Fruit fly (Drosophila melanogaster) whole organism, pupa: ENCODE measurements around the gene Pldn.
A peak's percentile ranks its signal among the peaks of the same experiment; 100 is the strongest.

ENCODE experiments used
- CG10348 ChIP-seq: fragments of 200-800 bp; sonication (Bioruptor generic); IDR thresholded peaks from 2 replicates; pipeline ENCODE4 v1.3.6; 2022; ENCODE audit warnings: missing biosample characterization, missing genetic modification characterization
- CG12605 ChIP-seq: fragments of 200-800 bp; sonication (Bioruptor generic); IDR thresholded peaks from 2 replicates; pipeline ENCODE4 v1.3.6; 2022; ENCODE audit warnings: missing biosample characterization, missing genetic modification characterization
- CG13204 ChIP-seq: fragments of 200-800 bp; sonication (Bioruptor generic); optimal IDR thresholded peaks from 2 replicates; lab custom pipeline; 2018; ENCODE audit warnings: missing biosample characterization, mild to moderate bottlenecking, missing genetic modification characterization, moderate library complexity
- CG14655 ChIP-seq: fragments of 200-800 bp; sonication (Bioruptor generic); optimal IDR thresholded peaks from 3 replicates; lab custom pipeline; 2017; ENCODE audit warnings: mild to moderate bottlenecking, missing biosample characterization, missing genetic modification reagents, missing genetic modification characterization
- CG15710 ChIP-seq: fragments of 200-800 bp; sonication (Bioruptor generic); optimal IDR thresholded peaks from 2 replicates; lab custom pipeline; 2018; ENCODE audit warnings: missing biosample characterization, mild to moderate bottlenecking, missing genetic modification characterization, moderate library complexity
- CG17806 ChIP-seq: fragments of 200-800 bp; sonication (Bioruptor generic); optimal IDR thresholded peaks from 2 replicates; lab custom pipeline; 2018; ENCODE audit warnings: missing biosample characterization, mild to moderate bottlenecking, missing genetic modification characterization, moderate library complexity
- CG32121 ChIP-seq: fragments of 200-800 bp; sonication (Bioruptor generic); IDR thresholded peaks from 2 replicates; pipeline ENCODE4 v1.3.6; 2022; ENCODE audit warnings: missing biosample characterization, missing genetic modification characterization
- CG34367 ChIP-seq: fragments of 200-800 bp; sonication (Bioruptor generic); optimal IDR thresholded peaks from 2 replicates; lab custom pipeline; 2018; ENCODE audit warnings: missing biosample characterization, mild to moderate bottlenecking, missing genetic modification characterization
- CG4496 ChIP-seq: fragments of 200-800 bp; sonication (Bioruptor generic); IDR thresholded peaks from 3 replicates; pipeline ENCODE4 v1.3.6; 2022; ENCODE audit warnings: missing biosample characterization, missing genetic modification characterization
- CG8159 ChIP-seq: fragments of 200-800 bp; sonication (Bioruptor generic); optimal IDR thresholded peaks from 3 replicates; lab custom pipeline; 2018; ENCODE audit warnings: missing biosample characterization, mild to moderate bottlenecking, missing genetic modification characterization, moderate library complexity
- CG8301 ChIP-seq: fragments of 200-800 bp; sonication (Bioruptor generic); optimal IDR thresholded peaks from 2 replicates; lab custom pipeline; 2018; ENCODE audit warnings: missing biosample characterization, mild to moderate bottlenecking, missing genetic modification characterization
- CG9948 ChIP-seq: fragments of 200-800 bp; sonication (Bioruptor generic); optimal IDR thresholded peaks from 2 replicates; lab custom pipeline; 2018; ENCODE audit warnings: missing biosample characterization, mild to moderate bottlenecking, missing genetic modification characterization, moderate library complexity
- D1 ChIP-seq: fragments of 200-800 bp; sonication (Bioruptor generic); optimal IDR thresholded peaks from 2 replicates; lab custom pipeline; 2018; ENCODE audit warnings: missing biosample characterization, mild to moderate bottlenecking, missing genetic modification characterization, moderate library complexity
- EcR ChIP-seq: fragments of 200-800 bp; sonication (Bioruptor generic); optimal IDR thresholded peaks from 3 replicates; lab custom pipeline; 2019; ENCODE audit warnings: missing biosample characterization, missing genetic modification characterization, mild to moderate bottlenecking, moderate library complexity, missing genetic modification reagents
- Ets98B ChIP-seq: fragments of 200-800 bp; sonication (Bioruptor generic); IDR thresholded peaks from 2 replicates; pipeline ENCODE4 v1.3.6; 2022; ENCODE audit warnings: missing biosample characterization, missing genetic modification characterization
- Pif1A ChIP-seq: fragments of 200-800 bp; sonication (Bioruptor generic); optimal IDR thresholded peaks from 3 replicates; lab custom pipeline; 2016; ENCODE audit warnings: missing biosample characterization, missing genetic modification characterization
- Pif1B ChIP-seq: fragments of 200-800 bp; sonication (Bioruptor generic); optimal IDR thresholded peaks from 3 replicates; lab custom pipeline; 2016; ENCODE audit warnings: missing biosample characterization, missing genetic modification characterization
- Snoo ChIP-seq: fragments of 200-800 bp; sonication (Bioruptor generic); optimal IDR thresholded peaks from 3 replicates; lab custom pipeline; 2017; ENCODE audit warnings: missing biosample characterization, mild to moderate bottlenecking, missing genetic modification characterization, inconsistent platforms
- fd96Ca ChIP-seq: fragments of 200-800 bp; sonication (Bioruptor generic); IDR thresholded peaks from 3 replicates; pipeline ENCODE4 v1.3.6; 2022; ENCODE audit warnings: missing biosample characterization, missing genetic modification characterization
- gl ChIP-seq: fragments of 200-800 bp; sonication (Bioruptor generic); optimal IDR thresholded peaks from 2 replicates; lab custom pipeline; 2018; ENCODE audit warnings: missing biosample characterization, mild to moderate bottlenecking, missing genetic modification characterization
- rn ChIP-seq: fragments of 200-800 bp; sonication (Bioruptor generic); IDR thresholded peaks from 2 replicates; pipeline ENCODE4 v1.3.6; 2022; ENCODE audit warnings: missing biosample characterization, missing genetic modification characterization

Gene Pldn

dm6 chr3L:11707978-11708632, 16.9 kb upstream of the Pldn start, which contains the start of gene CG11658:
CG11658 (minus strand) TSS chr3L:11708553.
- TF ChIP-seq Pif1B (GFP tag; lab: Kevin White, UChicago), result peak; percentile 48
- no peak for TF ChIP-seq CG8159 (tag; lab: Kevin White, UChicago)
- no peak for TF ChIP-seq CG8301 (tag; lab: Kevin White, UChicago)
- no peak for TF ChIP-seq CG34367 (tag; lab: Kevin White, UChicago)
- TF ChIP-seq CG12605 (GFP tag; lab: Robert Waterston, UW), result peak; percentile 87
- TF ChIP-seq Ets98B (GFP tag; lab: Robert Waterston, UW), result peak; percentile 57
- TF ChIP-seq EcR (GFP tag; lab: Kevin White, UChicago), result peak; percentile 58
- TF ChIP-seq fd96Ca (GFP tag; lab: Robert Waterston, UW), result peak; percentile 37; the same call in 1 of the 3 replicates
- peak; percentile 52 for TF ChIP-seq gl
- TF ChIP-seq rn (GFP tag; lab: Robert Waterston, UW), result no peak
- no peak for TF ChIP-seq Snoo (tag; lab: Kevin White, UChicago)
- TF ChIP-seq CG9948 (tag; lab: Kevin White, UChicago), result no peak
- no peak for TF ChIP-seq CG17806 (tag; lab: Kevin White, UChicago)
- no peak for TF ChIP-seq CG15710 (tag; lab: Kevin White, UChicago)
- TF ChIP-seq CG14655 (GFP tag; lab: Kevin White, UChicago), result no peak
- TF ChIP-seq CG13204, result peak; percentile 50
- TF ChIP-seq CG32121 (GFP tag; lab: Robert Waterston, UW), result peak; percentile 42; the same call in 1 of the 2 replicates
- peak; percentile 25 for TF ChIP-seq Pif1A (GFP tag; lab: Kevin White, UChicago)
- no peak for TF ChIP-seq D1 (tag; lab: Kevin White, UChicago)
- no peak for TF ChIP-seq CG10348
- TF ChIP-seq CG4496 (GFP tag; lab: Robert Waterston, UW), result peak; percentile 58; the same call in 2 of the 3 replicates

dm6 chr3L:11704902-11705546, 13.8 kb upstream of the Pldn start:
- no peak for TF ChIP-seq Ets98B (GFP tag; lab: Robert Waterston, UW)
- TF ChIP-seq fd96Ca (GFP tag; lab: Robert Waterston, UW), result no peak
- TF ChIP-seq CG8301 (tag; lab: Kevin White, UChicago), result no peak
- TF ChIP-seq D1 (tag; lab: Kevin White, UChicago), result no peak
- no peak for TF ChIP-seq Snoo (tag; lab: Kevin White, UChicago)
- no peak for TF ChIP-seq CG15710 (tag; lab: Kevin White, UChicago)
- TF ChIP-seq CG14655 (GFP tag; lab: Kevin White, UChicago), result no peak
- no peak for TF ChIP-seq CG34367 (tag; lab: Kevin White, UChicago)
- TF ChIP-seq Pif1B (GFP tag; lab: Kevin White, UChicago), result no peak
- no peak for TF ChIP-seq CG4496 (GFP tag; lab: Robert Waterston, UW)
- no peak for TF ChIP-seq CG9948 (tag; lab: Kevin White, UChicago)
- TF ChIP-seq CG12605 (GFP tag; lab: Robert Waterston, UW), result no peak
- no peak for TF ChIP-seq CG10348
- no peak for TF ChIP-seq Pif1A (GFP tag; lab: Kevin White, UChicago)
- TF ChIP-seq, all 21 proteins: peak for 0

dm6 chr3L:11703579-11703978, 12.4 kb upstream of the Pldn start:
- TF ChIP-seq CG14655 (GFP tag; lab: Kevin White, UChicago) (no peak), EcR (GFP tag; lab: Kevin White, UChicago) (peak; percentile 74)

dm6 chr3L:11701649-11702048, 10.4 kb upstream of the Pldn start:
- TF ChIP-seq Ets98B (GFP tag; lab: Robert Waterston, UW) (peak; percentile 45), CG13204 (no peak), CG4496 (GFP tag; lab: Robert Waterston, UW) (peak; percentile 45; the same call in 1 of the 3 replicates), CG8301 (tag; lab: Kevin White, UChicago) (peak; percentile 3), EcR (GFP tag; lab: Kevin White, UChicago) (no peak), CG9948 (tag; lab: Kevin White, UChicago) (no peak), gl (no peak), D1 (tag; lab: Kevin White, UChicago) (no peak), Pif1A (GFP tag; lab: Kevin White, UChicago) (no peak), CG34367 (tag; lab: Kevin White, UChicago) (no peak), CG14655 (GFP tag; lab: Kevin White, UChicago) (peak; percentile 21), fd96Ca (GFP tag; lab: Robert Waterston, UW) (0 out of 3 replicates have a peak, but pooled peaks have one; percentile 6), CG32121 (GFP tag; lab: Robert Waterston, UW) (peak; percentile 52)

- TF ChIP-seq Pif1A (GFP tag; lab: Kevin White, UChicago), result no peak
- TF ChIP-seq CG14655 (GFP tag; lab: Kevin White, UChicago), result no peak
- no peak for TF ChIP-seq CG8301 (tag; lab: Kevin White, UChicago)
- TF ChIP-seq CG34367 (tag; lab: Kevin White, UChicago), result no peak
- TF ChIP-seq CG32121 (GFP tag; lab: Robert Waterston, UW), result no peak
- no peak for TF ChIP-seq CG12605 (GFP tag; lab: Robert Waterston, UW)
These were observed 8.0 kb upstream of the Pldn start, which contains the start of gene Dnai2 for dm6 chr3L:11699163-11699562. Dnai2 (minus strand) TSS chr3L:11699263.
